Worm (Caenorhabditis elegans): ENCODE results near the gene Y25C1A.2.

- TF ChIP-seq him-1 (tag; optimal IDR thresholded peaks at IDR 0.05) (no peak), W03F9.2 (tag; optimal IDR thresholded peaks at IDR 0.05) (no peak)
These were observed 21.1 kb upstream of the Y25C1A.2 start, which contains the start of gene srg-21 for ce11 chrII:3091268-3091667.
